Worm (Caenorhabditis elegans) whole organism, late embryonic: ENCODE results near the gene C26B2.8.

Experiments used
- C38D4.7 ChIP-seq: fragments of 200-800 bp; sonication (Bioruptor generic); optimal IDR thresholded peaks from 2 replicates; lab custom pipeline; 2018; ENCODE audit warnings: mild to moderate bottlenecking, missing genetic modification characterization, moderate library complexity, missing compliant biosample characterization
- ceh-18 ChIP-seq: sonication (generic microtip); optimal IDR thresholded peaks from 2 replicates; lab custom pipeline; 2016; ENCODE audit warnings: missing genetic modification characterization, missing compliant biosample characterization
- ceh-19 ChIP-seq: fragments of 200-800 bp; sonication (Bioruptor generic); optimal IDR thresholded peaks from 2 replicates; lab custom pipeline; 2018; ENCODE audit warnings: mild to moderate bottlenecking, missing genetic modification characterization, missing compliant biosample characterization
- dve-1 ChIP-seq: sonication (generic microtip); optimal IDR thresholded peaks from 2 replicates; lab custom pipeline; 2017; ENCODE audit warnings: antibody characterized with exemption, mild to moderate bottlenecking, missing genetic modification characterization, missing compliant biosample characterization
- eyg-1 ChIP-seq: sonication (generic microtip); optimal IDR thresholded peaks from 2 replicates; lab custom pipeline; 2016; ENCODE audit warnings: missing genotype, missing genetic modification characterization, missing compliant biosample characterization
- fkh-10 ChIP-seq: fragments of 150-350 bp; optimal IDR thresholded peaks from 2 replicates; lab custom pipeline; 2014; ENCODE audit warnings: missing biosample characterization, missing genetic modification reagents, missing genetic modification characterization
- fkh-6 ChIP-seq: sonication (generic microtip); optimal IDR thresholded peaks from 2 replicates; lab custom pipeline; 2016; ENCODE audit warnings: missing genetic modification characterization, missing compliant biosample characterization
- hlh-15 ChIP-seq: sonication (generic microtip); optimal IDR thresholded peaks from 2 replicates; lab custom pipeline; 2016; ENCODE audit warnings: missing genetic modification characterization, missing compliant biosample characterization
- lim-6 ChIP-seq: sonication (generic microtip); optimal IDR thresholded peaks from 2 replicates; lab custom pipeline; 2016; ENCODE audit warnings: missing genetic modification characterization, missing compliant biosample characterization
- nhr-11 ChIP-seq: fragments of 150-350 bp; optimal IDR thresholded peaks from 2 replicates; lab custom pipeline; 2014; ENCODE audit warnings: missing biosample characterization, missing genetic modification characterization
- pag-3 ChIP-seq: sonication (generic microtip); optimal IDR thresholded peaks from 2 replicates; lab custom pipeline; 2016; ENCODE audit warnings: missing compliant biosample characterization, missing genetic modification characterization, borderline replicate concordance
- pha-4 ChIP-seq: fragments of 150-350 bp; optimal IDR thresholded peaks from 2 replicates; lab custom pipeline; 2018; ENCODE audit warnings: missing biosample characterization, missing genetic modification reagents, missing genetic modification characterization

DNA sequence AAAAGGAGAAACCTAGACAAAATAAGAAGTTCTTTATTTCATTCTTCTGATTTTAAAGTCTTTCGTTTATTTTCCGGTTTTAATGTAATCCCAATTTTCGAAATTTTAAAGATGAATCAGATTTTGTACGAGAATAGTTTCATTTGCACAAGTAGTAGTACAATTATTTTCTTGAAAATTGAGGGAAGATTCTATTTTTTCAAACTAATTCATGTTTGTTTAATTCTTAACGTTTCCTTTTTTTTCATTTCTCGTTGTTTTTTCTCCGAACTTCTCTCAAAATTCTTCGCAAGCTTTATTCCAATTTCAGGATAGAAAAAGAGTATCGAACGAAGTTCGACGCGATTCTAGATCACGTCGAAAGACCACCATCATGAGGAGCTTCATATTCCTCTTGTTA, 48.4 kb downstream of the C26B2.8 start, which contains the start of gene sax-7:
- TF ChIP-seq nhr-11 (tag; lab: Kevin White, UChicago): no peak
- no peak for TF ChIP-seq fkh-6 (tag; lab: Kevin White, UChicago)
- TF ChIP-seq lim-6 (tag; lab: Kevin White, UChicago): no peak
- no peak for TF ChIP-seq pag-3 (tag; lab: Kevin White, UChicago)
- no peak for TF ChIP-seq eyg-1
- no peak for TF ChIP-seq dve-1 (tag; lab: Kevin White, UChicago)
- no peak for TF ChIP-seq ceh-18 (tag; lab: Kevin White, UChicago)
- no peak for TF ChIP-seq ceh-19 (GFP tag; lab: Kevin White, UChicago)
- no peak for TF ChIP-seq pha-4 (tag; lab: Kevin White, UChicago)
- no peak for TF ChIP-seq fkh-10 (GFP tag; lab: Kevin White, UChicago)
- TF ChIP-seq hlh-15 (tag; lab: Kevin White, UChicago): no peak
- TF ChIP-seq C38D4.7 (GFP tag; lab: Kevin White, UChicago): no peak
